Fruit fly (Drosophila melanogaster): Measurements from ENCODE around the gene FucT6.

FucT6 gene

dm6 chrX:11660476-11660875, 49.3 kb downstream of the FucT6 start (continued):
- peak; percentile 63 for TF ChIP-seq CG6813 (GFP tag; optimal IDR thresholded peaks at IDR 0.05)
- TF ChIP-seq zfh2 (GFP tag; optimal IDR thresholded peaks at IDR 0.05): no peak
- peak; percentile 23 for TF ChIP-seq CG14710 (tag; optimal IDR thresholded peaks at IDR 0.05)
- no peak for TF ChIP-seq Lhr (GFP tag; optimal IDR thresholded peaks at IDR 0.05)
- TF ChIP-seq CG8924 (tag; optimal IDR thresholded peaks at IDR 0.05): peak; percentile 25
- no peak for TF ChIP-seq E2f1 (GFP tag; IDR thresholded peaks at IDR 0.05)
- TF ChIP-seq org-1 (GFP tag; optimal IDR thresholded peaks at IDR 0.05): peak; percentile 29
- no peak for TF ChIP-seq dan (GFP tag; IDR thresholded peaks at IDR 0.05)
- no peak for TF ChIP-seq Mad (GFP tag; optimal IDR thresholded peaks at IDR 0.05)
- no peak for TF ChIP-seq ro (GFP tag; IDR thresholded peaks at IDR 0.05)
- TF ChIP-seq YL-1 (GFP tag; optimal IDR thresholded peaks at IDR 0.05): no peak
- TF ChIP-seq Hmr (GFP tag; optimal IDR thresholded peaks at IDR 0.05): peak; percentile 38
- no peak for TF ChIP-seq CG17802 (tag; optimal IDR thresholded peaks at IDR 0.05)
- no peak for TF ChIP-seq C15 (GFP tag; IDR thresholded peaks at IDR 0.05)
- no peak for TF ChIP-seq Nf-YA (GFP tag; IDR thresholded peaks at IDR 0.05)
- TF ChIP-seq CG10267 (tag; optimal IDR thresholded peaks at IDR 0.05): no peak
- TF ChIP-seq CG11247 (GFP tag; IDR thresholded peaks at IDR 0.05): no peak
- peak in 1 of 2 experiments; percentile 48 for TF ChIP-seq bsh (GFP tag; optimal IDR thresholded peaks at IDR 0.05)
- peak; percentile 1 for TF ChIP-seq CG8388 (GFP tag; optimal IDR thresholded peaks at IDR 0.05)
- TF ChIP-seq CG1529 (GFP tag; optimal IDR thresholded peaks at IDR 0.05): peak; percentile 53
- TF ChIP-seq CG14965 (GFP tag; optimal IDR thresholded peaks at IDR 0.05; ENCODE audit: borderline replicate concordance): no peak
- TF ChIP-seq wek (GFP tag; optimal IDR thresholded peaks at IDR 0.05): peak; percentile 69
- TF ChIP-seq tll (GFP tag; optimal IDR thresholded peaks at IDR 0.05): no peak
- TF ChIP-seq CG3726 (GFP tag; IDR thresholded peaks at IDR 0.05): no peak
- TF ChIP-seq gcm (GFP tag; optimal IDR thresholded peaks at IDR 0.05): peak; percentile 19
- TF ChIP-seq dmrt99B (tag; optimal IDR thresholded peaks at IDR 0.05): peak; percentile 72
- no peak for TF ChIP-seq bbx (GFP tag; IDR thresholded peaks at IDR 0.05; ENCODE audit: partially characterized antibody)
- TF ChIP-seq CG17328 (GFP tag; IDR thresholded peaks at IDR 0.05): peak; percentile 23; the same call in 1 of the 2 replicates
- TF ChIP-seq CG15073 (GFP tag; optimal IDR thresholded peaks at IDR 0.05): no peak
- peak; percentile 12; the same call in 1 of the 2 replicates for TF ChIP-seq HLH3B (GFP tag; IDR thresholded peaks at IDR 0.05)
- no peak for TF ChIP-seq H2.0 (GFP tag; IDR thresholded peaks at IDR 0.05)
- TF ChIP-seq CG1024 (GFP tag; IDR thresholded peaks at IDR 0.05): no peak
- no peak for TF ChIP-seq CG32767 (GFP tag; IDR thresholded peaks at IDR 0.05)
- peak; percentile 28 for TF ChIP-seq CHES-1-like (GFP tag; optimal IDR thresholded peaks at IDR 0.05)
- peak; percentile 24 for TF ChIP-seq CG12769 (tag; optimal IDR thresholded peaks at IDR 0.05)
- TF ChIP-seq Deaf1 (tag; optimal IDR thresholded peaks at IDR 0.05): no peak
- TF ChIP-seq her (GFP tag; optimal IDR thresholded peaks at IDR 0.05): no peak
- peak; percentile 9 for TF ChIP-seq CG7556 (GFP tag; optimal IDR thresholded peaks at IDR 0.05)
- TF ChIP-seq CG15514 (GFP tag; optimal IDR thresholded peaks at IDR 0.05): peak; percentile 39
- TF ChIP-seq CG4707 (GFP tag; optimal IDR thresholded peaks at IDR 0.05): peak; percentile 52
- no peak for TF ChIP-seq CG8290 (GFP tag; optimal IDR thresholded peaks at IDR 0.05)
- TF ChIP-seq CG8290 (tag; optimal IDR thresholded peaks at IDR 0.05): peak in 1 of 2 experiments; percentile 50
- no peak for TF ChIP-seq CG16813 (GFP tag; IDR thresholded peaks at IDR 0.05; ENCODE audit: partially characterized antibody)
- no peak for TF ChIP-seq Hr3 (GFP tag; optimal IDR thresholded peaks at IDR 0.05)
- TF ChIP-seq pum (GFP tag; optimal IDR thresholded peaks at IDR 0.05): no peak
- no peak for TF ChIP-seq klu (GFP tag; IDR thresholded peaks at IDR 0.05)
- TF ChIP-seq CG7271 (tag; optimal IDR thresholded peaks at IDR 0.05): peak; percentile 53
- TF ChIP-seq gfzf (GFP tag; optimal IDR thresholded peaks at IDR 0.05): no peak
- TF ChIP-seq wor (GFP tag; IDR thresholded peaks at IDR 0.05): no peak
- TF ChIP-seq CrebB (tag; optimal IDR thresholded peaks at IDR 0.05): peak; percentile 30
- TF ChIP-seq CG16779 (GFP tag; IDR thresholded peaks at IDR 0.05): no peak

All from whole organism, embryonic.